Fruit fly (Drosophila melanogaster) whole organism, embryonic: ENCODE data around the gene RpS28-like.
A peak's percentile ranks its signal among the peaks of the same experiment; 100 is the strongest.

Experiments
- Aef1 ChIP-seq: fragments of 200-800 bp; sonication (Bioruptor generic); IDR thresholded peaks from 3 replicates; pipeline ENCODE4 v1.3.6; 2022; ENCODE audit warnings: missing biosample characterization, missing genetic modification characterization
- BtbVII ChIP-seq: fragments of 200-800 bp; sonication (Bioruptor generic); optimal IDR thresholded peaks from 3 replicates; lab custom pipeline; 2017; ENCODE audit warnings: missing biosample characterization, mild to moderate bottlenecking, missing genetic modification characterization
- CG11093 ChIP-seq: fragments of 200-800 bp; sonication (Bioruptor generic); IDR thresholded peaks from 3 replicates; pipeline ENCODE4 v1.3.6; 2022; ENCODE audit warnings: missing biosample characterization, missing genetic modification characterization
- CG12219 ChIP-seq: fragments of 200-800 bp; sonication (Bioruptor generic); optimal IDR thresholded peaks from 3 replicates; lab custom pipeline; 2018; ENCODE audit warnings: missing biosample characterization, mild to moderate bottlenecking, missing genetic modification characterization
- CG13296 ChIP-seq: fragments of 200-800 bp; sonication (Bioruptor generic); optimal IDR thresholded peaks from 3 replicates; lab custom pipeline; 2018; ENCODE audit warnings: missing biosample characterization, mild to moderate bottlenecking, missing genetic modification characterization
- CG15011 ChIP-seq: fragments of 200-800 bp; sonication (Bioruptor generic); optimal IDR thresholded peaks from 3 replicates; lab custom pipeline; 2018; ENCODE audit warnings: missing biosample characterization, mild to moderate bottlenecking, missing genetic modification characterization
- CG17802 ChIP-seq: fragments of 200-800 bp; sonication (Bioruptor generic); optimal IDR thresholded peaks from 2 replicates; lab custom pipeline; 2018; ENCODE audit warnings: missing biosample characterization, mild to moderate bottlenecking, missing genetic modification characterization, moderate library complexity
- CG17829 ChIP-seq: fragments of 200-800 bp; optimal IDR thresholded peaks from 2 replicates; lab custom pipeline; 2019; ENCODE audit warnings: missing biosample characterization, mild to moderate bottlenecking, missing genetic modification characterization, moderate library complexity
- CG18764 ChIP-seq: fragments of 200-800 bp; sonication (Bioruptor generic); optimal IDR thresholded peaks from 3 replicates; lab custom pipeline; 2016; ENCODE audit warnings: missing biosample characterization, missing genetic modification characterization
- CG31224 ChIP-seq: fragments of 200-800 bp; sonication (Bioruptor generic); IDR thresholded peaks from 2 replicates; pipeline ENCODE4 v1.3.6; 2022; ENCODE audit warnings: missing biosample characterization, missing genetic modification characterization
- CG3838 ChIP-seq: fragments of 200-800 bp; sonication (Bioruptor generic); optimal IDR thresholded peaks from 3 replicates; lab custom pipeline; 2016; ENCODE audit warnings: missing biosample characterization, missing genetic modification characterization
- CG3995 ChIP-seq: fragments of 200-800 bp; sonication (Bioruptor generic); optimal IDR thresholded peaks from 3 replicates; lab custom pipeline; 2016; ENCODE audit warnings: missing biosample characterization, missing genetic modification characterization
- CG4617 ChIP-seq: fragments of 200-800 bp; sonication (Bioruptor generic); optimal IDR thresholded peaks from 3 replicates; lab custom pipeline; 2016; ENCODE audit warnings: missing biosample characterization, missing genetic modification characterization, borderline replicate concordance
- CG6689 ChIP-seq: fragments of 200-800 bp; sonication (Bioruptor generic); IDR thresholded peaks from 2 replicates; pipeline ENCODE4 v1.3.6; 2022; ENCODE audit warnings: missing biosample characterization, missing genetic modification characterization
- CG7556 ChIP-seq: fragments of 200-800 bp; sonication (Bioruptor generic); optimal IDR thresholded peaks from 2 replicates; lab custom pipeline; 2017; ENCODE audit warnings: missing biosample characterization, mild to moderate bottlenecking, missing genetic modification characterization
- E2f1 ChIP-seq: fragments of 200-800 bp; sonication (Bioruptor generic); IDR thresholded peaks from 2 replicates; pipeline ENCODE4 v1.3.6; 2022; ENCODE audit warnings: missing biosample characterization, missing genetic modification characterization
- Eip74EF ChIP-seq, 2 experiments: fragments of 200-800 bp in 1 of 2; fragments of >200 bp in 1 of 2; sonication (Bioruptor generic) in 1 of 2; optimal IDR thresholded peaks; 2 replicates each; lab custom pipeline; 2017 to 2019; ENCODE audit warnings: missing biosample characterization in 2 of 2, missing genetic modification characterization in 2 of 2, mild to moderate bottlenecking in 1 of 2, moderate library complexity in 1 of 2
- HHEX ChIP-seq: fragments of 200-800 bp; sonication (Bioruptor generic); optimal IDR thresholded peaks from 3 replicates; lab custom pipeline; 2017; ENCODE audit warnings: missing biosample characterization, mild to moderate bottlenecking, missing genetic modification characterization, missing genetic modification reagents
- Hey ChIP-seq: fragments of 200-800 bp; sonication (Bioruptor generic); optimal IDR thresholded peaks from 3 replicates; lab custom pipeline; 2018; ENCODE audit warnings: missing biosample characterization, mild to moderate bottlenecking, missing genetic modification characterization
- Hr51 ChIP-seq, 2 experiments: fragments of 200-800 bp; sonication (Bioruptor generic); optimal IDR thresholded peaks; 2 replicates in 1 of 2; 3 replicates in 1 of 2; lab custom pipeline; 2016 to 2018; ENCODE audit warnings: missing biosample characterization in 2 of 2, missing genetic modification characterization in 2 of 2, mild to moderate bottlenecking in 1 of 2, moderate library complexity in 1 of 2
- Hr78 ChIP-seq, 2 experiments: fragments of 200-800 bp in 1 of 2; fragments of >200 bp in 1 of 2; sonication (Bioruptor generic) in 1 of 2; optimal IDR thresholded peaks; 2 replicates each; lab custom pipeline; 2017 to 2019; ENCODE audit warnings: missing biosample characterization in 2 of 2, missing genetic modification characterization in 2 of 2, mild to moderate bottlenecking in 1 of 2, moderate library complexity in 1 of 2
- Nf-YB ChIP-seq: fragments of 200-800 bp; sonication (Bioruptor generic); optimal IDR thresholded peaks from 3 replicates; lab custom pipeline; 2019; ENCODE audit warnings: missing biosample characterization, mild to moderate bottlenecking, missing genetic modification characterization, moderate library complexity
- Ravus ChIP-seq: fragments of 200-800 bp; sonication (Bioruptor generic); IDR thresholded peaks from 2 replicates; pipeline ENCODE4 v1.3.6; 2022; ENCODE audit warnings: missing biosample characterization, missing genetic modification characterization
- Sin3A ChIP-seq: fragments of >200 bp; optimal IDR thresholded peaks from 2 replicates; lab custom pipeline; 2018
- Vsx1 ChIP-seq: fragments of 200-800 bp; sonication (Bioruptor generic); optimal IDR thresholded peaks from 2 replicates; lab custom pipeline; 2017; ENCODE audit warnings: missing biosample characterization, mild to moderate bottlenecking, missing genetic modification characterization, missing genetic modification reagents
- al ChIP-seq: fragments of 200-800 bp; sonication (Bioruptor generic); IDR thresholded peaks from 2 replicates; pipeline ENCODE4 v1.3.6; 2022; ENCODE audit warnings: missing biosample characterization, missing genetic modification characterization
- ash1 ChIP-seq: fragments of 200-800 bp; sonication (Bioruptor generic); optimal IDR thresholded peaks from 2 replicates; lab custom pipeline; 2018; ENCODE audit warnings: missing biosample characterization, mild to moderate bottlenecking, missing genetic modification characterization
- bab2 ChIP-seq: fragments of 200-800 bp; sonication (Bioruptor generic); optimal IDR thresholded peaks from 2 replicates; lab custom pipeline; 2016; ENCODE audit warnings: missing biosample characterization, missing genetic modification characterization
- dpn ChIP-seq, 2 experiments: fragments of 200-800 bp; sonication (Bioruptor generic); optimal IDR thresholded peaks; 3 replicates each; lab custom pipeline; 2016; ENCODE audit warnings: missing biosample characterization in 2 of 2, missing genetic modification characterization in 2 of 2
- ewg ChIP-seq: fragments of 200-800 bp; sonication (Bioruptor generic); optimal IDR thresholded peaks from 3 replicates; lab custom pipeline; 2017; ENCODE audit warnings: mild to moderate bottlenecking, missing biosample characterization, missing genetic modification reagents, missing genetic modification characterization
- fru ChIP-seq: fragments of >200 bp; optimal IDR thresholded peaks from 2 replicates; lab custom pipeline; 2017
- gcm2 ChIP-seq: fragments of 200-800 bp; sonication (Bioruptor generic); optimal IDR thresholded peaks from 2 replicates; lab custom pipeline; 2016; ENCODE audit warnings: missing biosample characterization, missing genetic modification characterization
- gfzf ChIP-seq: fragments of 200-800 bp; sonication (Bioruptor generic); optimal IDR thresholded peaks from 2 replicates; lab custom pipeline; 2016; ENCODE audit warnings: missing biosample characterization, mild to moderate bottlenecking, missing genetic modification characterization, moderate library complexity
- gsb ChIP-seq: fragments of 200-800 bp; sonication (Bioruptor generic); IDR thresholded peaks from 2 replicates; pipeline ENCODE4 v1.3.6; 2022; ENCODE audit warnings: missing biosample characterization, missing genetic modification characterization
- h ChIP-seq: fragments of >200 bp; optimal IDR thresholded peaks from 2 replicates; lab custom pipeline; 2017
- ham ChIP-seq: fragments of 200-800 bp; sonication (Bioruptor generic); IDR thresholded peaks from 2 replicates; pipeline ENCODE4 v1.3.6; 2022; ENCODE audit warnings: missing biosample characterization, missing genetic modification characterization
- her ChIP-seq: fragments of 200-800 bp; sonication (Bioruptor generic); optimal IDR thresholded peaks from 2 replicates; lab custom pipeline; 2016; ENCODE audit warnings: missing biosample characterization, missing genetic modification characterization
- hth ChIP-seq: fragments of >200 bp; optimal IDR thresholded peaks from 2 replicates; lab custom pipeline; 2017; ENCODE audit warnings: inconsistent platforms
- inv ChIP-seq: fragments of 200-800 bp; sonication (Bioruptor generic); IDR thresholded peaks from 2 replicates; pipeline ENCODE4 v1.3.6; 2022; ENCODE audit warnings: missing biosample characterization, missing genetic modification characterization; ENCODE audit not compliant: partially characterized antibody
- jing ChIP-seq: fragments of 200-800 bp; sonication (Bioruptor generic); optimal IDR thresholded peaks from 2 replicates; lab custom pipeline; 2018; ENCODE audit warnings: missing biosample characterization, mild to moderate bottlenecking, missing genetic modification characterization
- jumu ChIP-seq: fragments of 200-800 bp; sonication (Bioruptor generic); optimal IDR thresholded peaks from 3 replicates; lab custom pipeline; 2016; ENCODE audit warnings: missing biosample characterization, missing genetic modification characterization
- org-1 ChIP-seq: fragments of 200-800 bp; sonication (Bioruptor generic); optimal IDR thresholded peaks from 2 replicates; lab custom pipeline; 2017; ENCODE audit warnings: missing biosample characterization, missing genetic modification characterization
- pnt ChIP-seq: fragments of 200-800 bp; sonication (Bioruptor generic); optimal IDR thresholded peaks from 3 replicates; lab custom pipeline; 2016; ENCODE audit warnings: missing biosample characterization, missing genetic modification characterization
- psq ChIP-seq: fragments of 200-800 bp; sonication (Bioruptor generic); optimal IDR thresholded peaks from 2 replicates; lab custom pipeline; 2017; ENCODE audit warnings: missing biosample characterization, missing genetic modification characterization
- repo ChIP-seq: fragments of 200-800 bp; sonication (Bioruptor generic); optimal IDR thresholded peaks from 2 replicates; lab custom pipeline; 2016; ENCODE audit warnings: missing biosample characterization, missing genetic modification characterization
- row ChIP-seq: fragments of 200-800 bp; sonication (Bioruptor generic); IDR thresholded peaks from 3 replicates; pipeline ENCODE4 v1.3.6; 2022; ENCODE audit warnings: missing biosample characterization, missing genetic modification characterization
- salm ChIP-seq: fragments of 200-800 bp; sonication (Bioruptor generic); optimal IDR thresholded peaks from 2 replicates; lab custom pipeline; 2018; ENCODE audit warnings: missing biosample characterization, mild to moderate bottlenecking, missing genetic modification characterization
- schlank ChIP-seq: fragments of 200-800 bp; sonication (Bioruptor generic); optimal IDR thresholded peaks from 2 replicates; lab custom pipeline; 2018; ENCODE audit warnings: missing biosample characterization, mild to moderate bottlenecking, missing genetic modification characterization
- sens-2 ChIP-seq: fragments of 200-800 bp; sonication (Bioruptor generic); IDR thresholded peaks from 2 replicates; pipeline ENCODE4 v1.3.6; 2022; ENCODE audit warnings: missing biosample characterization, missing genetic modification characterization
- sim ChIP-seq: fragments of 200-800 bp; sonication (Bioruptor generic); IDR thresholded peaks from 2 replicates; pipeline ENCODE4 v1.3.6; 2022; ENCODE audit warnings: missing biosample characterization, missing genetic modification characterization
- unpg ChIP-seq: fragments of 200-800 bp; sonication (Bioruptor generic); optimal IDR thresholded peaks from 3 replicates; lab custom pipeline; 2018; ENCODE audit warnings: missing biosample characterization, mild to moderate bottlenecking, missing genetic modification characterization, moderate library complexity

RpS28-like gene

dm6 chr2L:9388013-9388605 lies 48.5 kb upstream of the RpS28-like start (continued):
- TF ChIP-seq E2f1 (GFP tag; lab: Robert Waterston, UW) (peak; percentile 69), al (GFP tag; lab: Robert Waterston, UW) (peak; percentile 74), CG6689 (peak; percentile 34; the same call in 1 of the 2 replicates), repo (GFP tag; lab: Kevin White, UChicago) (peak; percentile 56), CG4617 (GFP tag; lab: Kevin White, UChicago) (no peak), gcm2 (GFP tag; lab: Kevin White, UChicago) (peak; percentile 27), CG3995 (GFP tag; lab: Kevin White, UChicago) (peak; percentile 56), hth (no peak), Eip74EF (GFP tag; optimal IDR thresholded peaks at IDR 0.05; lab: Kevin White, UChicago) (no peak), ewg (no peak), CG11093 (GFP tag; lab: Robert Waterston, UW) (no peak), row (GFP tag; lab: Robert Waterston, UW) (peak; percentile 76), her (GFP tag; lab: Kevin White, UChicago) (peak; percentile 85), gsb (GFP tag; lab: Robert Waterston, UW) (peak; percentile 69), CG13296 (GFP tag; lab: Kevin White, UChicago) (no peak), Ravus (GFP tag; lab: Robert Waterston, UW) (no peak; the same call in 1 of the 2 replicates), schlank (peak; percentile 82), dpn (GFP tag; optimal IDR thresholded peaks at IDR 0.05; lab: Kevin White, UChicago) (peak; percentile 76 to 81), ash1 (no peak), CG3838 (GFP tag; lab: Kevin White, UChicago) (no peak), CG31224 (GFP tag; lab: Robert Waterston, UW) (peak; percentile 51; the same call in 1 of the 2 replicates), CG17802 (tag; lab: Kevin White, UChicago) (peak; percentile 13), psq (GFP tag; lab: Kevin White, UChicago) (peak; percentile 28), Aef1 (GFP tag; lab: Robert Waterston, UW) (peak; percentile 72), Vsx1 (GFP tag; lab: Kevin White, UChicago) (no peak), bab2 (GFP tag; lab: Kevin White, UChicago) (peak; percentile 61), sim (no peak), Hr51 (GFP tag; optimal IDR thresholded peaks at IDR 0.05; lab: Kevin White, UChicago) (peak; percentile 53 to 58), jumu (peak; percentile 56), sens-2 (GFP tag; lab: Robert Waterston, UW) (no peak; the same call in 1 of the 2 replicates), Sin3A (lab: Kevin White, UChicago) (no peak), CG12219 (peak; percentile 21), unpg (peak; percentile 76), Nf-YB (GFP tag; lab: Kevin White, UChicago) (no peak), CG17829 (tag; lab: Kevin White, UChicago) (peak; percentile 6), jing (peak; percentile 12), pnt (GFP tag; lab: Kevin White, UChicago) (peak; percentile 54), org-1 (GFP tag; lab: Kevin White, UChicago) (peak; percentile 68), Hr78 (GFP tag; optimal IDR thresholded peaks at IDR 0.05; lab: Kevin White, UChicago) (no peak), CG15011 (no peak), gfzf (GFP tag; lab: Kevin White, UChicago) (no peak), inv (GFP tag; lab: Robert Waterston, UW) (no peak), CG18764 (GFP tag; lab: Kevin White, UChicago) (peak; percentile 14), fru (lab: Kevin White, UChicago) (no peak), h (lab: Kevin White, UChicago) (no peak), CG7556 (GFP tag; lab: Kevin White, UChicago) (peak; percentile 37), salm (tag; lab: Kevin White, UChicago) (no peak), ham (GFP tag; lab: Robert Waterston, UW) (no peak), BtbVII (peak; percentile 55), HHEX (GFP tag; lab: Kevin White, UChicago) (peak; percentile 60), Hey (tag; lab: Kevin White, UChicago) (no peak)
